Worm (Caenorhabditis elegans) whole organism, L3 larva: Measurements from ENCODE around the gene nhr-201.

Experiments used
- skn-1 ChIP-seq: fragments of 150-350 bp; optimal IDR thresholded peaks from 2 replicates; lab custom pipeline; 2014; ENCODE audit warnings: missing biosample characterization, missing genetic modification characterization
- unc-62 ChIP-seq: fragments of 150-350 bp; sonication (generic microtip); optimal IDR thresholded peaks from 4 replicates; lab custom pipeline; 2014; ENCODE audit warnings: missing biosample characterization, missing genetic modification reagents, missing genetic modification characterization

DNA sequence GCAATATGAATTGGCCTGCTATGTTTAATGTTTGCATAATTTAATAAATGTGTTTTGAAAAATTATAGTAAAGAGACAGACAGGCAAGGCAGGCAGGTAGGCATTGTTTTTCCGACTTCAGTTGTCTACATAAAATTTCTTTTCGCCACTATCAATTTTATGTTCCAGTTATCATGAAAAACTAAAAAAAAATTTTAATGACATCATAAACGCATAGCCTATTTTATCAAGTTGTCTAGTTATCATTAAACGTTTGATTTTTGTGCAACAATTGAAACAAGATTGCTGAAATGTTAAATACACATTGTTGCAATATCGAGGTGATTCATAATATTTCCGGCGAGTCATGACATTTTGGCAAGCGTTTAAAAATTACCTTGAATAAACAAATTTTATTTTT is 49.6 kb upstream of the nhr-201 start:
- no peak for TF ChIP-seq skn-1 (tag; lab: Kevin White, UChicago)
- TF ChIP-seq unc-62 (GFP tag; lab: Kevin White, UChicago), result no peak
